Fruit fly (Drosophila melanogaster) S2 (cell line): ENCODE results near the gene CG4995.

Experiments
- CG8478 ChIP-seq: fragments of >200 bp; optimal IDR thresholded peaks from 2 replicates; lab custom pipeline; 2018
- CTCF ChIP-seq, 2 experiments: fragments of >200 bp; optimal IDR thresholded peaks; 2 replicates each; lab custom pipeline; 2018

DNA sequence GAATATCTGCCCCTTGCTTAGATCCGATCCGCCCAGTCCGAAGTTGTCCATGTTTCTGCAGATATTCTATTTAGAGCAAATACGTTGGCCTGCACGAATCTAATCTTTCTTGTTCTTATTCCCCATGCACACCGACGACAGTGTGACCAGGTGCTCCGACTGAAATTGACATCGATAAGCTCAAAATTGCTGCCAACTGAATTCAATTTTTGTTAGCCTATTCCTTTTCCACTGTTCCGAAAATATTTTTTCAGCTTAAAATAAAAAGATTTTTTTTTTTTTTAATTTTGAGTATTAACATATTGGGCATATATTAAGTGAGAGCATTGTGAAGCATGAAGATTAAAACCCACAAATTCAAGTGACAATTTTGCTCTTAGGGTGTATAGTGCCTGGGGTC lies 18.5 kb upstream of the CG4995 start, which contains the start of gene nmd:
- TF ChIP-seq CTCF (optimal IDR thresholded peaks at IDR 0.05; lab: Kevin White, UChicago) (peak in 1 of 2 experiments; percentile 48), CG8478 (lab: Kevin White, UChicago) (no peak)
